Fruit fly (Drosophila melanogaster): ENCODE results near the gene CG7548.

The CG7548 gene

dm6 chr3L:7506117-7506516, at the start of gene CG7548:
Gene CG7548, minus strand, starts transcription at chr3L:7506217.
- TF ChIP-seq Dll (optimal IDR thresholded peaks at IDR 0.05) (no peak), pan (optimal IDR thresholded peaks at IDR 0.05) (no peak), usp (GFP tag; optimal IDR thresholded peaks at IDR 0.05) (no peak), EcR (GFP tag; optimal IDR thresholded peaks at IDR 0.05) (no peak), CG8478 (optimal IDR thresholded peaks at IDR 0.05) (no peak), psq (optimal IDR thresholded peaks at IDR 0.05) (no peak)

- TF ChIP-seq usp (GFP tag; optimal IDR thresholded peaks at IDR 0.05) (no peak), CG8478 (optimal IDR thresholded peaks at IDR 0.05) (no peak), Dll (optimal IDR thresholded peaks at IDR 0.05) (no peak), EcR (GFP tag; optimal IDR thresholded peaks at IDR 0.05) (no peak), psq (optimal IDR thresholded peaks at IDR 0.05) (no peak), pan (optimal IDR thresholded peaks at IDR 0.05) (no peak)
Measured at dm6 chr3L:7553062-7553461, 47.0 kb upstream of the CG7548 start.

dm6 chr3L:7552446-7552845, 46.4 kb upstream of the CG7548 start:
- TF ChIP-seq Dll (optimal IDR thresholded peaks at IDR 0.05) (no peak), EcR (GFP tag; optimal IDR thresholded peaks at IDR 0.05) (no peak), psq (optimal IDR thresholded peaks at IDR 0.05) (no peak), pan (optimal IDR thresholded peaks at IDR 0.05) (no peak), CG8478 (optimal IDR thresholded peaks at IDR 0.05) (no peak), usp (GFP tag; optimal IDR thresholded peaks at IDR 0.05) (no peak)

- TF ChIP-seq usp (GFP tag; optimal IDR thresholded peaks at IDR 0.05) (no peak), psq (optimal IDR thresholded peaks at IDR 0.05) (no peak), Dll (optimal IDR thresholded peaks at IDR 0.05) (no peak), CG8478 (optimal IDR thresholded peaks at IDR 0.05) (no peak), EcR (GFP tag; optimal IDR thresholded peaks at IDR 0.05) (no peak), pan (optimal IDR thresholded peaks at IDR 0.05) (no peak)
Measured at dm6 chr3L:7550225-7550624, 44.2 kb upstream of the CG7548 start.

dm6 chr3L:7545562-7545961, 39.5 kb upstream of the CG7548 start:
- TF ChIP-seq Dll (optimal IDR thresholded peaks at IDR 0.05) (no peak), pan (optimal IDR thresholded peaks at IDR 0.05) (no peak), psq (optimal IDR thresholded peaks at IDR 0.05) (no peak), CG8478 (optimal IDR thresholded peaks at IDR 0.05) (no peak), EcR (GFP tag; optimal IDR thresholded peaks at IDR 0.05) (no peak), usp (GFP tag; optimal IDR thresholded peaks at IDR 0.05) (no peak)

dm6 chr3L:7544639-7545183, 38.7 kb upstream of the CG7548 start:
- TF ChIP-seq CG8478 (optimal IDR thresholded peaks at IDR 0.05), result no peak
- TF ChIP-seq Dll (optimal IDR thresholded peaks at IDR 0.05), result no peak
- TF ChIP-seq EcR (GFP tag; optimal IDR thresholded peaks at IDR 0.05), result no peak
- TF ChIP-seq pan (optimal IDR thresholded peaks at IDR 0.05), result no peak
- TF ChIP-seq usp (GFP tag; optimal IDR thresholded peaks at IDR 0.05), result no peak
- no peak for TF ChIP-seq psq (optimal IDR thresholded peaks at IDR 0.05)

- TF ChIP-seq pan (optimal IDR thresholded peaks at IDR 0.05) (no peak), usp (GFP tag; optimal IDR thresholded peaks at IDR 0.05) (no peak), Dll (optimal IDR thresholded peaks at IDR 0.05) (no peak), EcR (GFP tag; optimal IDR thresholded peaks at IDR 0.05) (no peak), CG8478 (optimal IDR thresholded peaks at IDR 0.05) (no peak), psq (optimal IDR thresholded peaks at IDR 0.05) (no peak)
Measured at dm6 chr3L:7542357-7542756, 36.3 kb upstream of the CG7548 start, which contains the start of gene CG32376. Gene CG32376, minus strand, starts transcription at chr3L:7542457.

dm6 chr3L:7541068-7541467, 35.1 kb upstream of the CG7548 start, which contains the start of gene CG32374:
Gene CG32374, minus strand, starts transcription at chr3L:7541168.
- TF ChIP-seq EcR (GFP tag; optimal IDR thresholded peaks at IDR 0.05) (no peak), psq (optimal IDR thresholded peaks at IDR 0.05) (no peak), CG8478 (optimal IDR thresholded peaks at IDR 0.05) (no peak)

- TF ChIP-seq pan (optimal IDR thresholded peaks at IDR 0.05), result no peak
- no peak for TF ChIP-seq EcR (GFP tag; optimal IDR thresholded peaks at IDR 0.05)
- TF ChIP-seq usp (GFP tag; optimal IDR thresholded peaks at IDR 0.05), result no peak
- no peak for TF ChIP-seq psq (optimal IDR thresholded peaks at IDR 0.05)
- TF ChIP-seq Dll (optimal IDR thresholded peaks at IDR 0.05), result no peak
- no peak for TF ChIP-seq CG8478 (optimal IDR thresholded peaks at IDR 0.05)
Measured at dm6 chr3L:7539736-7540135, 33.7 kb upstream of the CG7548 start, which contains the start of gene CG16998. Gene CG16998, minus strand, starts transcription at chr3L:7539836.

- no peak for TF ChIP-seq usp (GFP tag; optimal IDR thresholded peaks at IDR 0.05)
- no peak for TF ChIP-seq CG8478 (optimal IDR thresholded peaks at IDR 0.05)
- TF ChIP-seq Dll (optimal IDR thresholded peaks at IDR 0.05), result no peak
- TF ChIP-seq EcR (GFP tag; optimal IDR thresholded peaks at IDR 0.05), result peak in 1 of 2 experiments; percentile 15
- no peak for TF ChIP-seq pan (optimal IDR thresholded peaks at IDR 0.05)
Measured at dm6 chr3L:7530461-7531338, 24.7 kb upstream of the CG7548 start.

- no peak for TF ChIP-seq CG8478 (optimal IDR thresholded peaks at IDR 0.05)
- TF ChIP-seq usp (GFP tag; optimal IDR thresholded peaks at IDR 0.05), result no peak
- no peak for TF ChIP-seq psq (optimal IDR thresholded peaks at IDR 0.05)
- no peak for TF ChIP-seq EcR (GFP tag; optimal IDR thresholded peaks at IDR 0.05)
- no peak for TF ChIP-seq Dll (optimal IDR thresholded peaks at IDR 0.05)
- no peak for TF ChIP-seq pan (optimal IDR thresholded peaks at IDR 0.05)
Measured at dm6 chr3L:7529081-7530021, 23.3 kb upstream of the CG7548 start.

Data from whole organism.